Worm (Caenorhabditis elegans) whole organism, L2 larva: ENCODE data around the gene C25F9.15.

Experiments
- F13H6.1 ChIP-seq: sonication (generic microtip); optimal IDR thresholded peaks from 2 replicates; lab custom pipeline; 2016; ENCODE audit warnings: missing genetic modification characterization, missing compliant biosample characterization
- elt-1 ChIP-seq: fragments of 150-350 bp; optimal IDR thresholded peaks from 2 replicates; lab custom pipeline; 2014; ENCODE audit warnings: missing biosample characterization, missing genetic modification characterization
- nhr-21 ChIP-seq: fragments of 150-350 bp; optimal IDR thresholded peaks from 2 replicates; lab custom pipeline; 2014; ENCODE audit warnings: missing biosample characterization, missing genetic modification characterization
- nhr-6 ChIP-seq: fragments of 150-350 bp; optimal IDR thresholded peaks from 2 replicates; lab custom pipeline; 2014; ENCODE audit warnings: missing biosample characterization, missing genetic modification characterization
- nhr-77 ChIP-seq: fragments of 150-350 bp; optimal IDR thresholded peaks from 2 replicates; lab custom pipeline; 2014; ENCODE audit warnings: missing biosample characterization, missing genetic modification characterization
- peb-1 ChIP-seq: fragments of 150-350 bp; optimal IDR thresholded peaks from 2 replicates; lab custom pipeline; 2014; ENCODE audit warnings: missing biosample characterization, missing genetic modification characterization
- snpc-4 ChIP-seq: fragments of 150-350 bp; optimal IDR thresholded peaks from 2 replicates; lab custom pipeline; 2014; ENCODE audit warnings: missing biosample characterization, missing genetic modification characterization

ce11 chrV:19377014-19377494, 40.9 kb upstream of the C25F9.15 start, which contains the start of gene nceh-1:
- no peak for TF ChIP-seq snpc-4 (tag; lab: Kevin White, UChicago)
- no peak for TF ChIP-seq nhr-6 (tag; lab: Kevin White, UChicago)
- no peak for TF ChIP-seq nhr-77 (tag; lab: Kevin White, UChicago)
- no peak for TF ChIP-seq elt-1 (tag; lab: Kevin White, UChicago)
- TF ChIP-seq peb-1 (tag; lab: Kevin White, UChicago): no peak
- no peak for TF ChIP-seq nhr-21 (tag; lab: Kevin White, UChicago)
- no peak for TF ChIP-seq F13H6.1 (tag; lab: Kevin White, UChicago)
